Fruit fly (Drosophila melanogaster) Kc167 (cell line): Measurements from ENCODE around the gene CG3168.

Source experiments
- Myc ChIP-seq: fragments of >200 bp; optimal IDR thresholded peaks from 2 replicates; lab custom pipeline; 2017; ENCODE audit warnings: missing external identifiers
- Sin3A ChIP-seq: fragments of >200 bp; optimal IDR thresholded peaks from 2 replicates; lab custom pipeline; 2018; ENCODE audit warnings: missing external identifiers
- h ChIP-seq: fragments of >200 bp; optimal IDR thresholded peaks from 3 replicates; lab custom pipeline; 2018; ENCODE audit warnings: missing external identifiers
- insv ChIP-seq: fragments of >200 bp; optimal IDR thresholded peaks from 3 replicates; lab custom pipeline; 2018; ENCODE audit warnings: missing external identifiers
- psq ChIP-seq: fragments of >200 bp; optimal IDR thresholded peaks from 2 replicates; lab custom pipeline; 2017; ENCODE audit warnings: missing external identifiers
- ttk ChIP-seq: sonication (Bioruptor generic); optimal IDR thresholded peaks from 2 replicates; lab custom pipeline; 2017; ENCODE audit warnings: missing external identifiers

CG3168 gene

dm6 chrX:6726758-6727490 lies 12.9 kb downstream of the CG3168 start:
- TF ChIP-seq insv (lab: Kevin White, UChicago), result no peak
- TF ChIP-seq psq (lab: Kevin White, UChicago), result no peak
- no peak for TF ChIP-seq h (lab: Kevin White, UChicago)
- TF ChIP-seq Myc (lab: Kevin White, UChicago), result no peak
- no peak for TF ChIP-seq ttk (lab: Kevin White, UChicago)
- TF ChIP-seq Sin3A (lab: Kevin White, UChicago), result no peak

- TF ChIP-seq Sin3A (lab: Kevin White, UChicago) (no peak), h (lab: Kevin White, UChicago) (no peak), psq (lab: Kevin White, UChicago) (no peak), ttk (lab: Kevin White, UChicago) (no peak), insv (lab: Kevin White, UChicago) (no peak), Myc (lab: Kevin White, UChicago) (no peak)
Measured at dm6 chrX:6724904-6725505, 14.8 kb downstream of the CG3168 start.

- TF ChIP-seq Myc (lab: Kevin White, UChicago) (no peak), insv (lab: Kevin White, UChicago) (no peak), h (lab: Kevin White, UChicago) (no peak), psq (lab: Kevin White, UChicago) (no peak), Sin3A (lab: Kevin White, UChicago) (no peak), ttk (lab: Kevin White, UChicago) (no peak)
Measured at dm6 chrX:6723622-6724021, 16.2 kb downstream of the CG3168 start.

- TF ChIP-seq psq (lab: Kevin White, UChicago), result no peak
- TF ChIP-seq ttk (lab: Kevin White, UChicago), result no peak
- TF ChIP-seq Myc (lab: Kevin White, UChicago), result no peak
- TF ChIP-seq insv (lab: Kevin White, UChicago), result no peak
- TF ChIP-seq Sin3A (lab: Kevin White, UChicago), result no peak
- TF ChIP-seq h (lab: Kevin White, UChicago), result no peak
Measured at dm6 chrX:6719968-6720367, 19.8 kb downstream of the CG3168 start.

- TF ChIP-seq insv (lab: Kevin White, UChicago) (no peak), h (lab: Kevin White, UChicago) (no peak), Myc (lab: Kevin White, UChicago) (no peak), psq (lab: Kevin White, UChicago) (no peak), ttk (lab: Kevin White, UChicago) (no peak), Sin3A (lab: Kevin White, UChicago) (no peak)
Measured at dm6 chrX:6719259-6719658, 20.5 kb downstream of the CG3168 start.

dm6 chrX:6716170-6716569 lies 23.6 kb downstream of the CG3168 start:
- no peak for TF ChIP-seq h (lab: Kevin White, UChicago)
- TF ChIP-seq Sin3A (lab: Kevin White, UChicago), result no peak
- TF ChIP-seq Myc (lab: Kevin White, UChicago), result no peak
- no peak for TF ChIP-seq insv (lab: Kevin White, UChicago)
- TF ChIP-seq ttk (lab: Kevin White, UChicago), result no peak
- no peak for TF ChIP-seq psq (lab: Kevin White, UChicago)

- TF ChIP-seq Sin3A (lab: Kevin White, UChicago) (no peak), h (lab: Kevin White, UChicago) (no peak), ttk (lab: Kevin White, UChicago) (no peak), insv (lab: Kevin White, UChicago) (no peak), Myc (lab: Kevin White, UChicago) (no peak), psq (lab: Kevin White, UChicago) (no peak)
Measured at dm6 chrX:6711295-6711694, 28.5 kb downstream of the CG3168 start.

dm6 chrX:6710665-6711064 lies 29.1 kb downstream of the CG3168 start:
- no peak for TF ChIP-seq Myc (lab: Kevin White, UChicago)
- no peak for TF ChIP-seq ttk (lab: Kevin White, UChicago)
- TF ChIP-seq insv (lab: Kevin White, UChicago), result no peak
- TF ChIP-seq psq (lab: Kevin White, UChicago), result no peak
- TF ChIP-seq h (lab: Kevin White, UChicago), result no peak
- TF ChIP-seq Sin3A (lab: Kevin White, UChicago), result no peak

- TF ChIP-seq h (lab: Kevin White, UChicago) (no peak), ttk (lab: Kevin White, UChicago) (no peak), psq (lab: Kevin White, UChicago) (no peak), Sin3A (lab: Kevin White, UChicago) (no peak), insv (lab: Kevin White, UChicago) (no peak), Myc (lab: Kevin White, UChicago) (no peak)
Measured at dm6 chrX:6710258-6710657, 29.5 kb downstream of the CG3168 start.

- TF ChIP-seq h (lab: Kevin White, UChicago) (no peak), ttk (lab: Kevin White, UChicago) (no peak), insv (lab: Kevin White, UChicago) (no peak), Sin3A (lab: Kevin White, UChicago) (no peak), Myc (lab: Kevin White, UChicago) (no peak), psq (lab: Kevin White, UChicago) (no peak)
Measured at dm6 chrX:6709252-6710037, 30.3 kb downstream of the CG3168 start.
